Fruit fly (Drosophila melanogaster) whole organism, embryonic: ENCODE results near the gene CG15336.

Experiments used
- B-H2 ChIP-seq: fragments of 200-800 bp; sonication (Bioruptor generic); optimal IDR thresholded peaks from 2 replicates; lab custom pipeline; 2018; ENCODE audit warnings: missing biosample characterization, mild to moderate bottlenecking, missing genetic modification characterization
- C15 ChIP-seq: fragments of 200-800 bp; sonication (Bioruptor generic); IDR thresholded peaks from 3 replicates; pipeline ENCODE4 v1.3.6; 2022; ENCODE audit warnings: missing biosample characterization, missing genetic modification characterization
- CG1024 ChIP-seq: fragments of 200-800 bp; sonication (Bioruptor generic); IDR thresholded peaks from 2 replicates; pipeline ENCODE4 v1.3.6; 2022; ENCODE audit warnings: missing biosample characterization, missing genetic modification characterization
- CG10431 ChIP-seq: fragments of 200-800 bp; sonication (Bioruptor generic); optimal IDR thresholded peaks from 3 replicates; lab custom pipeline; 2018; ENCODE audit warnings: missing biosample characterization, mild to moderate bottlenecking, missing genetic modification characterization
- CG11504 ChIP-seq: fragments of 200-800 bp; sonication (Bioruptor generic); optimal IDR thresholded peaks from 3 replicates; lab custom pipeline; 2019; ENCODE audit warnings: missing biosample characterization, mild to moderate bottlenecking, missing genetic modification characterization, moderate library complexity
- CG11723 ChIP-seq: fragments of 200-800 bp; sonication (Bioruptor generic); optimal IDR thresholded peaks from 2 replicates; lab custom pipeline; 2017; ENCODE audit warnings: missing biosample characterization, mild to moderate bottlenecking, missing genetic modification characterization
- CG12391 ChIP-seq: fragments of 200-800 bp; sonication (Bioruptor generic); optimal IDR thresholded peaks from 3 replicates; lab custom pipeline; 2018; ENCODE audit warnings: missing biosample characterization, mild to moderate bottlenecking, missing genetic modification characterization, moderate library complexity
- CG14965 ChIP-seq: fragments of 200-800 bp; sonication (Bioruptor generic); optimal IDR thresholded peaks from 2 replicates; lab custom pipeline; 2016; ENCODE audit warnings: missing biosample characterization, missing genetic modification characterization, borderline replicate concordance
- CG15073 ChIP-seq: fragments of 200-800 bp; sonication (Bioruptor generic); optimal IDR thresholded peaks from 2 replicates; lab custom pipeline; 2016; ENCODE audit warnings: missing biosample characterization, missing genetic modification characterization
- CG15479 ChIP-seq: fragments of 200-800 bp; sonication (Bioruptor generic); optimal IDR thresholded peaks from 3 replicates; lab custom pipeline; 2019; ENCODE audit warnings: missing biosample characterization, mild to moderate bottlenecking, missing genetic modification characterization, moderate library complexity
- CG15601 ChIP-seq: fragments of 200-800 bp; sonication (Bioruptor generic); optimal IDR thresholded peaks from 3 replicates; lab custom pipeline; 2019; ENCODE audit warnings: missing biosample characterization, mild to moderate bottlenecking, missing genetic modification characterization, moderate library complexity
- CG16863 ChIP-seq: fragments of 200-800 bp; sonication (Bioruptor generic); optimal IDR thresholded peaks from 3 replicates; lab custom pipeline; 2016; ENCODE audit warnings: missing biosample characterization, missing genetic modification characterization
- CG2875 ChIP-seq: fragments of 200-800 bp; sonication (Bioruptor generic); optimal IDR thresholded peaks from 2 replicates; lab custom pipeline; 2017; ENCODE audit warnings: missing biosample characterization, mild to moderate bottlenecking, missing genetic modification characterization, missing genetic modification reagents
- CG3838 ChIP-seq: fragments of 200-800 bp; sonication (Bioruptor generic); optimal IDR thresholded peaks from 3 replicates; lab custom pipeline; 2016; ENCODE audit warnings: missing biosample characterization, missing genetic modification characterization
- CG3995 ChIP-seq: fragments of 200-800 bp; sonication (Bioruptor generic); optimal IDR thresholded peaks from 3 replicates; lab custom pipeline; 2016; ENCODE audit warnings: missing biosample characterization, missing genetic modification characterization
- CG4282 ChIP-seq: fragments of 200-800 bp; sonication (Bioruptor generic); optimal IDR thresholded peaks from 2 replicates; lab custom pipeline; 2016; ENCODE audit warnings: missing biosample characterization, missing genetic modification characterization
- CG4328 ChIP-seq: fragments of 200-800 bp; sonication (Bioruptor generic); optimal IDR thresholded peaks from 3 replicates; lab custom pipeline; 2017; ENCODE audit warnings: missing biosample characterization, missing genetic modification reagents, missing genetic modification characterization
- CG6254 ChIP-seq: fragments of 200-800 bp; sonication (Bioruptor generic); optimal IDR thresholded peaks from 3 replicates; lab custom pipeline; 2017; ENCODE audit warnings: mild to moderate bottlenecking, missing biosample characterization, missing genetic modification reagents, missing genetic modification characterization
- CG6813 ChIP-seq: fragments of 200-800 bp; sonication (Bioruptor generic); optimal IDR thresholded peaks from 2 replicates; lab custom pipeline; 2017; ENCODE audit warnings: missing biosample characterization, missing genetic modification characterization, mild to moderate bottlenecking, moderate library complexity, missing genetic modification reagents
- CG7963 ChIP-seq: fragments of 200-800 bp; sonication (Bioruptor generic); IDR thresholded peaks from 3 replicates; pipeline ENCODE4 v1.3.6; 2022; ENCODE audit warnings: missing biosample characterization, missing genetic modification characterization; ENCODE audit not compliant: partially characterized antibody
- CG8281 ChIP-seq: fragments of 200-800 bp; sonication (Bioruptor generic); optimal IDR thresholded peaks from 2 replicates; lab custom pipeline; 2018; ENCODE audit warnings: missing biosample characterization, mild to moderate bottlenecking, missing genetic modification characterization, moderate library complexity
- CG9215 ChIP-seq: fragments of 200-800 bp; sonication (Bioruptor generic); IDR thresholded peaks from 2 replicates; pipeline ENCODE4 v1.3.6; 2022; ENCODE audit warnings: missing biosample characterization, missing genetic modification characterization
- CG9437 ChIP-seq: fragments of 200-800 bp; sonication (Bioruptor generic); optimal IDR thresholded peaks from 2 replicates; lab custom pipeline; 2018; ENCODE audit warnings: missing biosample characterization, mild to moderate bottlenecking, missing genetic modification characterization
- D19B ChIP-seq: fragments of 200-800 bp; sonication (Bioruptor generic); optimal IDR thresholded peaks from 2 replicates; lab custom pipeline; 2017; ENCODE audit warnings: missing biosample characterization, mild to moderate bottlenecking, missing genetic modification characterization
- Dll ChIP-seq: fragments of 200-800 bp; sonication (Bioruptor generic); IDR thresholded peaks from 4 replicates; pipeline ENCODE4 v1.3.6; 2022; ENCODE audit warnings: missing biosample characterization, missing genetic modification characterization; ENCODE audit not compliant: partially characterized antibody
- Doc3 ChIP-seq: fragments of 200-800 bp; sonication (Bioruptor generic); IDR thresholded peaks from 3 replicates; pipeline ENCODE4 v1.3.6; 2022; ENCODE audit warnings: missing biosample characterization, missing genetic modification characterization; ENCODE audit not compliant: partially characterized antibody
- Fer2 ChIP-seq: fragments of 200-800 bp; sonication (Bioruptor generic); optimal IDR thresholded peaks from 2 replicates; lab custom pipeline; 2018; ENCODE audit warnings: missing biosample characterization, mild to moderate bottlenecking, missing genetic modification characterization, moderate library complexity
- H2.0 ChIP-seq: fragments of 200-800 bp; sonication (Bioruptor generic); IDR thresholded peaks from 2 replicates; pipeline ENCODE4 v1.3.6; 2022; ENCODE audit warnings: missing biosample characterization, missing genetic modification characterization
- Hey ChIP-seq: fragments of 200-800 bp; sonication (Bioruptor generic); optimal IDR thresholded peaks from 3 replicates; lab custom pipeline; 2018; ENCODE audit warnings: missing biosample characterization, mild to moderate bottlenecking, missing genetic modification characterization
- Hmr ChIP-seq: fragments of 200-800 bp; sonication (Bioruptor generic); optimal IDR thresholded peaks from 3 replicates; lab custom pipeline; 2017; ENCODE audit warnings: mild to moderate bottlenecking, missing biosample characterization, missing genetic modification reagents, missing genetic modification characterization
- Hr3 ChIP-seq: fragments of 200-800 bp; sonication (Bioruptor generic); optimal IDR thresholded peaks from 3 replicates; lab custom pipeline; 2016; ENCODE audit warnings: missing biosample characterization, missing genetic modification characterization
- Mad ChIP-seq: fragments of 200-800 bp; sonication (Bioruptor generic); optimal IDR thresholded peaks from 2 replicates; lab custom pipeline; 2016; ENCODE audit warnings: missing biosample characterization, missing genetic modification characterization
- Nf-YA ChIP-seq: fragments of 200-800 bp; sonication (Bioruptor generic); IDR thresholded peaks from 2 replicates; pipeline ENCODE4 v1.3.6; 2022; ENCODE audit warnings: missing biosample characterization, missing genetic modification characterization
- Nf-YC ChIP-seq: fragments of 200-800 bp; optimal IDR thresholded peaks from 3 replicates; lab custom pipeline; 2019; ENCODE audit warnings: missing biosample characterization, mild to moderate bottlenecking, missing genetic modification characterization, moderate library complexity
- NfI ChIP-seq: fragments of 200-800 bp; sonication (Bioruptor generic); optimal IDR thresholded peaks from 3 replicates; lab custom pipeline; 2018; ENCODE audit warnings: missing biosample characterization, mild to moderate bottlenecking, missing genetic modification characterization, moderate library complexity
- Oaz ChIP-seq: fragments of 200-800 bp; sonication (Bioruptor generic); IDR thresholded peaks from 2 replicates; pipeline ENCODE4 v1.3.6; 2022; ENCODE audit warnings: missing biosample characterization, missing genetic modification characterization
- Spps ChIP-seq: fragments of 200-800 bp; sonication (Bioruptor generic); optimal IDR thresholded peaks from 2 replicates; lab custom pipeline; 2018; ENCODE audit warnings: missing biosample characterization, mild to moderate bottlenecking, missing genetic modification characterization
- ara ChIP-seq: fragments of 200-800 bp; sonication (Bioruptor generic); IDR thresholded peaks from 2 replicates; pipeline ENCODE4 v1.3.6; 2022; ENCODE audit warnings: missing biosample characterization, missing genetic modification characterization
- bbx ChIP-seq: fragments of 200-800 bp; sonication (Bioruptor generic); IDR thresholded peaks from 2 replicates; pipeline ENCODE4 v1.3.6; 2022; ENCODE audit warnings: missing biosample characterization, missing genetic modification characterization; ENCODE audit not compliant: partially characterized antibody
- bsh ChIP-seq, 2 experiments: fragments of 200-800 bp; sonication (Bioruptor generic); optimal IDR thresholded peaks; 2 replicates each; lab custom pipeline; 2017 to 2018; ENCODE audit warnings: mild to moderate bottlenecking in 2 of 2, missing biosample characterization in 2 of 2, missing genetic modification characterization in 2 of 2, moderate library complexity in 1 of 2
- chn ChIP-seq: fragments of 200-800 bp; sonication (Bioruptor generic); optimal IDR thresholded peaks from 2 replicates; lab custom pipeline; 2016; ENCODE audit warnings: missing biosample characterization, missing genetic modification characterization
- fd64A ChIP-seq: fragments of 200-800 bp; sonication (Bioruptor generic); optimal IDR thresholded peaks from 3 replicates; lab custom pipeline; 2018; ENCODE audit warnings: missing biosample characterization, mild to moderate bottlenecking, missing genetic modification characterization
- fu2 ChIP-seq: fragments of 200-800 bp; sonication (Bioruptor generic); optimal IDR thresholded peaks from 2 replicates; lab custom pipeline; 2016; ENCODE audit warnings: missing biosample characterization, missing genetic modification characterization
- lov ChIP-seq, 2 experiments: fragments of 200-800 bp in 1 of 2; fragments of >200 bp in 1 of 2; sonication (Bioruptor generic) in 1 of 2; IDR thresholded peaks in 1 of 2; optimal IDR thresholded peaks in 1 of 2; 2 replicates in 1 of 2; 3 replicates in 1 of 2; pipeline versions ENCODE4 v1.3.6 to Lab custom; 2017 to 2022; ENCODE audit warnings: missing biosample characterization in 1 of 2, missing genetic modification characterization in 1 of 2
- mirr ChIP-seq: fragments of 200-800 bp; sonication (Bioruptor generic); optimal IDR thresholded peaks from 3 replicates; lab custom pipeline; 2018; ENCODE audit warnings: missing biosample characterization, mild to moderate bottlenecking, missing genetic modification characterization
- nmo ChIP-seq: fragments of 200-800 bp; sonication (Bioruptor generic); optimal IDR thresholded peaks from 2 replicates; lab custom pipeline; 2018; ENCODE audit warnings: missing biosample characterization, mild to moderate bottlenecking, missing genetic modification characterization, moderate library complexity
- nom ChIP-seq: fragments of 200-800 bp; sonication (Bioruptor generic); optimal IDR thresholded peaks from 2 replicates; lab custom pipeline; 2017; ENCODE audit warnings: missing biosample characterization, missing genetic modification characterization, mild to moderate bottlenecking, moderate library complexity, missing genetic modification reagents
- salm ChIP-seq: fragments of 200-800 bp; sonication (Bioruptor generic); optimal IDR thresholded peaks from 2 replicates; lab custom pipeline; 2018; ENCODE audit warnings: missing biosample characterization, mild to moderate bottlenecking, missing genetic modification characterization
- zf30C ChIP-seq: fragments of 200-800 bp; sonication (Bioruptor generic); optimal IDR thresholded peaks from 3 replicates; lab custom pipeline; 2018; ENCODE audit warnings: missing biosample characterization, mild to moderate bottlenecking, missing genetic modification characterization

Gene CG15336

DNA sequence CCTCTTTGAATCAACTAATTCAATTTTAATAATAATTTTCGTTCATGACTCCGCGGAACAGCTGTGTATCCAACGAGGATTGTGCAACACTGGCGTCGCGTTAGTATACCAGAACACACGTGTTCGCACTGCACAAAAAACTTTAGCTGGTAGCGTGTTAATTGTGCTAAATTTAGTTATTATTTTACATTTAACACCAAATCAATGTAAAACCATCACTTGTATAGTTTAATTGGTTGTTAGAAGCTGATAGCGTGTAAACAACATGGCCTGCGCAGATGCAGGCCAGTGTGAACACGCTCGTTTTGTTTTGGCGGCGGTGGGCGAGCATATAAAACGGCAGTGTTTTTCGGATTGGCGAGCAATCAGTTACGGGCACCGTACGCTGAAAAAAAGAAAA, 9.5 kb downstream of the CG15336 start, which contains the start of the genes Traf6 and GIIIspla2 (continued):
- peak; percentile 46; the same call in 1 of the 4 replicates for TF ChIP-seq Dll (GFP tag; lab: Robert Waterston, UW)
- peak; percentile 70 for TF ChIP-seq Mad
- TF ChIP-seq CG11504 (tag; lab: Kevin White, UChicago) = no peak
- peak; percentile 8 for TF ChIP-seq CG2875
- peak; percentile 86 for TF ChIP-seq B-H2
- TF ChIP-seq Nf-YC (tag; lab: Kevin White, UChicago) = peak; percentile 73
- TF ChIP-seq CG4328 (GFP tag; lab: Kevin White, UChicago) = peak; percentile 71
- TF ChIP-seq fu2 = peak; percentile 78
- TF ChIP-seq salm (tag; lab: Kevin White, UChicago) = peak; percentile 50
- TF ChIP-seq NfI (GFP tag; lab: Kevin White, UChicago) = peak; percentile 80
- TF ChIP-seq CG15073 = no peak
- peak; percentile 72 for TF ChIP-seq H2.0
- TF ChIP-seq CG1024 (GFP tag; lab: Robert Waterston, UW) = peak; percentile 27; the same call in 1 of the 2 replicates
- TF ChIP-seq Doc3 (GFP tag; lab: Robert Waterston, UW) = no peak
- no peak for TF ChIP-seq Hmr (GFP tag; lab: Kevin White, UChicago)
- no peak for TF ChIP-seq Oaz (GFP tag; lab: Robert Waterston, UW)
- peak; percentile 66 for TF ChIP-seq mirr (GFP tag; lab: Kevin White, UChicago)
- peak; percentile 37 for TF ChIP-seq CG15601 (tag; lab: Kevin White, UChicago)
- TF ChIP-seq C15 = no peak
- TF ChIP-seq CG14965 (GFP tag; lab: Kevin White, UChicago) = no peak
- peak; percentile 70 for TF ChIP-seq CG9437 (GFP tag; lab: Kevin White, UChicago)
- TF ChIP-seq chn (GFP tag; lab: Kevin White, UChicago) = peak; percentile 70
- TF ChIP-seq CG3995 (GFP tag; lab: Kevin White, UChicago) = peak; percentile 60
- no peak for TF ChIP-seq CG6813 (GFP tag; lab: Kevin White, UChicago)
- TF ChIP-seq CG12391 (tag; lab: Kevin White, UChicago) = peak; percentile 83
- TF ChIP-seq zf30C = no peak
- TF ChIP-seq CG9215 (GFP tag; lab: Robert Waterston, UW) = peak; percentile 79; the same call in 1 of the 2 replicates
- peak; percentile 11 for TF ChIP-seq CG8281 (tag; lab: Kevin White, UChicago)
- 0 out of 2 replicates have a peak, but pooled peaks have one; percentile 17 for TF ChIP-seq Nf-YA
- TF ChIP-seq lov (optimal IDR thresholded peaks at IDR 0.05; lab: Kevin White, UChicago) = no peak
- peak; percentile 63; the same call in 1 of the 3 replicates for TF ChIP-seq lov (GFP tag; IDR thresholded peaks at IDR 0.05; lab: Robert Waterston, UW)
- no peak for TF ChIP-seq CG7963 (GFP tag; lab: Robert Waterston, UW)
- TF ChIP-seq bbx (GFP tag; lab: Robert Waterston, UW) = no peak
- TF ChIP-seq CG10431 (GFP tag; lab: Kevin White, UChicago) = no peak
- TF ChIP-seq CG11723 (GFP tag; lab: Kevin White, UChicago) = no peak
- peak; percentile 53 for TF ChIP-seq Fer2

DNA sequence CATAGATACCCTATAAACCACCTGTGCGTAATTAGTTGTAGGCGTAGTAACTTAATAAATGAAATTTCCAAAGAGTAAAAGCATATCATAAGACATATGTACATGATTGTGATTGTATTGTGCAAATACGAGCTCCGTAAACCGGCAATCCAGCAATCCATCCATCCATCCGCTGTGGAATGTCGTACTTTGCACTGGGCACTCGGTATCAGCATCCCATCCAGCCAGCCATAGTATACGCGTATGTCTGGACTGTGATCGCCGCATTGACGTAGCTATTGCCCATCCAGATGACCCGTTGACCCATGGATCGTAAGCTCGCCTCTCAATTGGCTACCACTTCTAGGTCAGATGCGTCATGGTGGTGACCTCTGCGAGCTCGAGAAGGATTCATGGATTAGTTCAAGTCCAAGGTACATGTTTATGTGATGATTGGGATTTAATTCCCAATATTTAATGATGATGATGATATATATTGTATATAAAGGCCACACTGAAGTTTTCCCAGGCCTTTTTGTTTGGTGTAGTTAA, 11.3 kb downstream of the CG15336 start:
- no peak for TF ChIP-seq Hr3 (GFP tag; lab: Kevin White, UChicago)
- TF ChIP-seq bsh (GFP tag; optimal IDR thresholded peaks at IDR 0.05; lab: Kevin White, UChicago) = peak in 1 of 2 experiments; percentile 56
- peak; percentile 96 for TF ChIP-seq nom (GFP tag; lab: Kevin White, UChicago)
- TF ChIP-seq D19B (GFP tag; lab: Kevin White, UChicago) = peak; percentile 18
- no peak for TF ChIP-seq CG4282 (GFP tag; lab: Kevin White, UChicago)
- no peak for TF ChIP-seq CG15479
- TF ChIP-seq CG3838 (GFP tag; lab: Kevin White, UChicago) = no peak
- peak; percentile 60 for TF ChIP-seq CG8281 (tag; lab: Kevin White, UChicago)
- no peak for TF ChIP-seq CG3995 (GFP tag; lab: Kevin White, UChicago)
- TF ChIP-seq Hey (tag; lab: Kevin White, UChicago) = no peak
- TF ChIP-seq CG6254 (GFP tag; lab: Kevin White, UChicago) = no peak
- TF ChIP-seq CG16863 (GFP tag; lab: Kevin White, UChicago) = no peak
- TF ChIP-seq Spps (tag; lab: Kevin White, UChicago) = no peak
- TF ChIP-seq ara (GFP tag; lab: Robert Waterston, UW) = no peak
- no peak for TF ChIP-seq fd64A
- TF ChIP-seq nmo = no peak
